Worm (Caenorhabditis elegans) whole organism, young adult: ENCODE measurements around the gene F18E3.12.

ENCODE experiments used
- B0261.1 ChIP-seq: sonication (generic microtip); optimal IDR thresholded peaks from 2 replicates; lab custom pipeline; 2016; ENCODE audit warnings: mild to moderate bottlenecking, missing genetic modification characterization, moderate library complexity, missing compliant biosample characterization
- F22D6.2 ChIP-seq: sonication (generic microtip); optimal IDR thresholded peaks from 2 replicates; lab custom pipeline; 2016; ENCODE audit warnings: mild to moderate bottlenecking, missing genetic modification characterization, missing compliant biosample characterization
- F23B12.7 ChIP-seq: sonication (generic microtip); optimal IDR thresholded peaks from 2 replicates; lab custom pipeline; 2017; ENCODE audit warnings: missing genetic modification characterization, mild to moderate bottlenecking, missing compliant biosample characterization, antibody characterized with exemption, moderate library complexity; ENCODE audit not compliant: insufficient read depth
- F49E8.2 ChIP-seq: sonication (generic microtip); optimal IDR thresholded peaks from 3 replicates; lab custom pipeline; 2017; ENCODE audit warnings: missing genetic modification characterization, mild to moderate bottlenecking, missing compliant biosample characterization, antibody characterized with exemption, moderate library complexity; ENCODE audit not compliant: insufficient read depth
- F52B5.7 ChIP-seq: sonication (generic microtip); optimal IDR thresholded peaks from 2 replicates; lab custom pipeline; 2016; ENCODE audit warnings: mild to moderate bottlenecking, missing genetic modification characterization, missing compliant biosample characterization
- F57C9.4 ChIP-seq: sonication (generic microtip); optimal IDR thresholded peaks from 2 replicates; lab custom pipeline; 2017; ENCODE audit warnings: mild to moderate bottlenecking, missing genetic modification characterization, missing compliant biosample characterization
- Y53G8AR.9 ChIP-seq: fragments of 200-800 bp; sonication (Bioruptor generic); conservative IDR thresholded peaks from 2 replicates; pipeline ENCODE4 v1.3.6; 2022; ENCODE audit warnings: missing genetic modification reagents, missing genetic modification characterization, missing compliant biosample characterization
- ama-1 ChIP-seq, 3 experiments: fragments of 150-350 bp in 1 of 3; sonication (generic microtip) in 2 of 3; optimal IDR thresholded peaks; 2 replicates each; lab custom pipeline; 2014 to 2018; ENCODE audit warnings: missing biosample characterization in 2 of 3, missing genetic modification characterization in 2 of 3, missing genetic modification reagents in 2 of 3
- atf-7 ChIP-seq: sonication (generic microtip); optimal IDR thresholded peaks from 2 replicates; lab custom pipeline; 2017; ENCODE audit warnings: mild to moderate bottlenecking, missing genetic modification characterization, missing compliant biosample characterization
- athp-1 ChIP-seq: sonication (generic microtip); optimal IDR thresholded peaks from 2 replicates; lab custom pipeline; 2017; ENCODE audit warnings: mild to moderate bottlenecking, missing genetic modification characterization, missing compliant biosample characterization
- attf-5 ChIP-seq: fragments of 200-800 bp; sonication (Bioruptor generic); optimal IDR thresholded peaks from 2 replicates; lab custom pipeline; 2018; ENCODE audit warnings: mild to moderate bottlenecking, missing genetic modification characterization, missing compliant biosample characterization
- ceh-100 ChIP-seq: fragments of 200-800 bp; sonication (Bioruptor generic); IDR thresholded peaks from 2 replicates; pipeline ENCODE4 v1.3.6; 2022; ENCODE audit warnings: missing genetic modification reagents, missing genetic modification characterization, missing compliant biosample characterization
- ceh-27 ChIP-seq: fragments of 200-800 bp; sonication (Bioruptor generic); optimal IDR thresholded peaks from 2 replicates; lab custom pipeline; 2018; ENCODE audit warnings: mild to moderate bottlenecking, missing genetic modification characterization, moderate library complexity, missing compliant biosample characterization
- ceh-58 ChIP-seq: fragments of 200-800 bp; sonication (Bioruptor generic); IDR thresholded peaks from 2 replicates; pipeline ENCODE4 v1.3.6; 2022; ENCODE audit warnings: missing genetic modification characterization, missing compliant biosample characterization
- chd-7 ChIP-seq: sonication (generic microtip); optimal IDR thresholded peaks from 2 replicates; lab custom pipeline; 2016; ENCODE audit warnings: mild to moderate bottlenecking, missing genetic modification characterization, moderate library complexity, missing compliant biosample characterization
- die-1 ChIP-seq: sonication (generic microtip); optimal IDR thresholded peaks from 2 replicates; lab custom pipeline; 2016; ENCODE audit warnings: missing genotype, mild to moderate bottlenecking, missing genetic modification characterization, missing compliant biosample characterization
- dox-1 ChIP-seq: fragments of 200-800 bp; sonication (Bioruptor generic); IDR thresholded peaks from 2 replicates; pipeline ENCODE4 v1.3.6; 2022; ENCODE audit warnings: missing genetic modification reagents, missing genetic modification characterization, missing compliant biosample characterization
- egrh-3 ChIP-seq: fragments of 200-800 bp; sonication (Bioruptor generic); IDR thresholded peaks from 2 replicates; pipeline ENCODE4 v1.3.6; 2022; ENCODE audit warnings: missing genetic modification reagents, missing genetic modification characterization, missing compliant biosample characterization
- ekl-4 ChIP-seq: fragments of 200-800 bp; sonication (Bioruptor generic); IDR thresholded peaks from 2 replicates; pipeline ENCODE4 v1.3.6; 2022; ENCODE audit warnings: missing genetic modification reagents, missing genetic modification characterization, missing compliant biosample characterization
- him-1 ChIP-seq: sonication (generic microtip); optimal IDR thresholded peaks from 2 replicates; lab custom pipeline; 2016; ENCODE audit warnings: missing genotype, missing genetic modification reagents, missing genetic modification characterization, missing compliant biosample characterization
- hlh-26 ChIP-seq: fragments of 200-800 bp; sonication (Bioruptor generic); conservative IDR thresholded peaks from 2 replicates; pipeline ENCODE4 v1.3.6; 2022; ENCODE audit warnings: missing genetic modification reagents, missing genetic modification characterization, missing compliant biosample characterization
- hmg-1.2 ChIP-seq: fragments of 200-800 bp; sonication (Bioruptor generic); IDR thresholded peaks from 2 replicates; pipeline ENCODE4 v1.3.6; 2022; ENCODE audit warnings: missing genetic modification reagents, missing genetic modification characterization, missing compliant biosample characterization
- hrde-1 ChIP-seq: sonication (generic microtip); optimal IDR thresholded peaks from 2 replicates; lab custom pipeline; 2016; ENCODE audit warnings: missing genetic modification characterization, mild to moderate bottlenecking, missing compliant biosample characterization, moderate library complexity, missing genotype, missing genetic modification reagents, borderline replicate concordance
- lin-54 ChIP-seq: fragments of 200-800 bp; sonication (Bioruptor generic); optimal IDR thresholded peaks from 2 replicates; lab custom pipeline; 2018; ENCODE audit warnings: mild to moderate bottlenecking, missing genetic modification characterization, missing compliant biosample characterization
- lsl-1 ChIP-seq: fragments of 200-800 bp; sonication (Bioruptor generic); optimal IDR thresholded peaks from 2 replicates; lab custom pipeline; 2018; ENCODE audit warnings: mild to moderate bottlenecking, missing genetic modification characterization, moderate library complexity, missing compliant biosample characterization
- madf-10 ChIP-seq: sonication (generic microtip); optimal IDR thresholded peaks from 2 replicates; lab custom pipeline; 2016; ENCODE audit warnings: mild to moderate bottlenecking, missing genetic modification characterization, missing compliant biosample characterization
- madf-3 ChIP-seq: fragments of 200-800 bp; sonication (Bioruptor generic); IDR thresholded peaks from 2 replicates; pipeline ENCODE4 v1.3.6; 2022; ENCODE audit warnings: missing genetic modification reagents, missing genetic modification characterization, missing compliant biosample characterization
- madf-6 ChIP-seq: fragments of 200-800 bp; sonication (Bioruptor generic); IDR thresholded peaks from 2 replicates; pipeline ENCODE4 v1.3.6; 2022; ENCODE audit warnings: missing genetic modification reagents, missing genetic modification characterization, missing compliant biosample characterization
- mxl-1 ChIP-seq: sonication (generic microtip); optimal IDR thresholded peaks from 2 replicates; lab custom pipeline; 2016; ENCODE audit warnings: missing genetic modification characterization, missing compliant biosample characterization
- nfya-2 ChIP-seq: fragments of 200-800 bp; sonication (Bioruptor generic); IDR thresholded peaks from 2 replicates; pipeline ENCODE4 v1.3.6; 2022; ENCODE audit warnings: missing genetic modification reagents, missing genetic modification characterization, missing compliant biosample characterization
- nhr-120 ChIP-seq: fragments of 200-800 bp; sonication (Bioruptor generic); IDR thresholded peaks from 2 replicates; pipeline ENCODE4 v1.3.6; 2022; ENCODE audit warnings: missing genetic modification characterization, missing compliant biosample characterization
- nhr-27 ChIP-seq: fragments of 200-800 bp; sonication (Bioruptor generic); optimal IDR thresholded peaks from 2 replicates; lab custom pipeline; 2018; ENCODE audit warnings: mild to moderate bottlenecking, missing genetic modification characterization, moderate library complexity, missing compliant biosample characterization
- pha-4 ChIP-seq: fragments of 150-350 bp; sonication (generic microtip); optimal IDR thresholded peaks from 2 replicates; lab custom pipeline; 2014; ENCODE audit warnings: missing biosample characterization, missing genetic modification reagents, missing genetic modification characterization
- rcor-1 ChIP-seq: fragments of 200-800 bp; sonication (Bioruptor generic); IDR thresholded peaks from 2 replicates; pipeline ENCODE4 v1.3.6; 2022; ENCODE audit warnings: missing genetic modification reagents, missing genetic modification characterization, missing compliant biosample characterization
- repo-1 ChIP-seq: sonication (generic microtip); optimal IDR thresholded peaks from 2 replicates; lab custom pipeline; 2017; ENCODE audit warnings: mild to moderate bottlenecking, missing genetic modification characterization, missing compliant biosample characterization
- rpc-1 ChIP-seq, 2 experiments: fragments of 150-350 bp in 1 of 2; sonication (generic microtip) in 1 of 2; optimal IDR thresholded peaks; 2 replicates each; lab custom pipeline; 2014 to 2018; ENCODE audit warnings: missing biosample characterization in 1 of 2, missing genetic modification characterization in 1 of 2, missing genetic modification reagents in 1 of 2, missing genotype in 1 of 2
- snpc-1.3 ChIP-seq: sonication (generic microtip); optimal IDR thresholded peaks from 2 replicates; lab custom pipeline; 2017; ENCODE audit warnings: missing genetic modification characterization, mild to moderate bottlenecking, missing compliant biosample characterization, antibody characterized with exemption, moderate library complexity, missing genotype, missing genetic modification reagents; ENCODE audit not compliant: insufficient read depth
- snpc-4 ChIP-seq, 5 experiments: fragments of 150-350 bp in 1 of 5; sonication (generic microtip) in 4 of 5; optimal IDR thresholded peaks; 2 replicates each; lab custom pipeline; 2014 to 2018; ENCODE audit warnings: missing genetic modification characterization in 5 of 5, missing biosample characterization in 3 of 5, antibody characterized with exemption in 2 of 5, mild to moderate bottlenecking in 2 of 5, missing compliant biosample characterization in 2 of 5, missing genotype in 2 of 5, moderate library complexity in 2 of 5, missing genetic modification reagents in 1 of 5
- tbp1 ChIP-seq: fragments of 200-800 bp; sonication (Bioruptor generic); optimal IDR thresholded peaks from 2 replicates; lab custom pipeline; 2018; ENCODE audit warnings: mild to moderate bottlenecking, missing genetic modification characterization, missing compliant biosample characterization
- unc-130 ChIP-seq: sonication (generic microtip); optimal IDR thresholded peaks from 2 replicates; lab custom pipeline; 2016; ENCODE audit warnings: missing genetic modification reagents, missing genetic modification characterization, missing compliant biosample characterization
- zfh-2 ChIP-seq: fragments of 200-800 bp; sonication (Bioruptor generic); conservative IDR thresholded peaks from 2 replicates; pipeline ENCODE4 v1.3.6; 2022; ENCODE audit warnings: missing genetic modification reagents, missing genetic modification characterization, missing compliant biosample characterization
- zim-3 ChIP-seq: sonication (generic microtip); optimal IDR thresholded peaks from 2 replicates; lab custom pipeline; 2017; ENCODE audit warnings: mild to moderate bottlenecking, missing genetic modification characterization, moderate library complexity, missing compliant biosample characterization
- ztf-25 ChIP-seq: fragments of 200-800 bp; sonication (Bioruptor generic); IDR thresholded peaks from 2 replicates; pipeline ENCODE4 v1.3.6; 2022; ENCODE audit warnings: missing genetic modification reagents, missing genetic modification characterization, missing compliant biosample characterization
- ztf-3 ChIP-seq: fragments of 200-800 bp; sonication (Bioruptor generic); optimal IDR thresholded peaks from 2 replicates; lab custom pipeline; 2018; ENCODE audit warnings: mild to moderate bottlenecking, missing genetic modification characterization, missing compliant biosample characterization
- ztf-6 ChIP-seq: fragments of 200-800 bp; sonication (Bioruptor generic); IDR thresholded peaks from 2 replicates; pipeline ENCODE4 v1.3.6; 2022; ENCODE audit warnings: missing genetic modification reagents, missing genetic modification characterization, missing compliant biosample characterization

F18E3.12 gene

ce11 chrV:7432441-7433146 lies 17.8 kb downstream of the F18E3.12 start (continued):
- TF ChIP-seq rpc-1 (optimal IDR thresholded peaks at IDR 0.05; lab: Kevin White, UChicago) (no peak), rpc-1 (tag; optimal IDR thresholded peaks at IDR 0.05; lab: Kevin White, UChicago) (no peak), rcor-1 (no peak), madf-6 (GFP tag; lab: Robert Waterston, UW) (peak; percentile 22; the same call in 1 of the 2 replicates), nhr-27 (tag; lab: Kevin White, UChicago) (peak; percentile 33), Y53G8AR.9 (GFP tag; lab: Robert Waterston, UW) (peak; percentile 91; the same call in 1 of the 2 replicates), lin-54 (GFP tag; lab: Kevin White, UChicago) (no peak), zim-3 (tag; lab: Kevin White, UChicago) (peak; percentile 65), zfh-2 (GFP tag; lab: Robert Waterston, UW) (no peak), ama-1 (optimal IDR thresholded peaks at IDR 0.05; lab: Kevin White, UChicago) (peak; percentile 88), ama-1 (GFP tag; optimal IDR thresholded peaks at IDR 0.05; lab: Kevin White, UChicago) (no peak), dox-1 (GFP tag; lab: Robert Waterston, UW) (peak; percentile 65), ceh-100 (no peak), F23B12.7 (tag; lab: Kevin White, UChicago) (no peak), ztf-25 (no peak), madf-10 (peak; percentile 82), pha-4 (tag; lab: Kevin White, UChicago) (peak; percentile 83), B0261.1 (tag; lab: Kevin White, UChicago) (no peak), ztf-3 (GFP tag; lab: Kevin White, UChicago) (peak; percentile 22), unc-130 (no peak), ceh-58 (GFP tag; lab: Robert Waterston, UW) (no peak), snpc-4 (GFP tag; optimal IDR thresholded peaks at IDR 0.05; lab: Kevin White, UChicago) (no peak), snpc-4 (tag; optimal IDR thresholded peaks at IDR 0.05; lab: Kevin White, UChicago) (no peak), egrh-3 (GFP tag; lab: Robert Waterston, UW) (no peak), hmg-1.2 (GFP tag; lab: Robert Waterston, UW) (peak; percentile 18; the same call in 1 of the 2 replicates), snpc-1.3 (no peak), mxl-1 (tag; lab: Kevin White, UChicago) (peak; percentile 4), nfya-2 (GFP tag; lab: Robert Waterston, UW) (0 out of 2 replicates have a peak, but pooled peaks have one; percentile 38), die-1 (no peak), madf-3 (GFP tag; lab: Robert Waterston, UW) (0 out of 2 replicates have a peak, but pooled peaks have one; percentile 2), him-1 (tag; lab: Kevin White, UChicago) (no peak), nhr-120 (GFP tag; lab: Robert Waterston, UW) (no peak), atf-7 (tag; lab: Kevin White, UChicago) (peak; percentile 39), lsl-1 (no peak), chd-7 (tag; lab: Kevin White, UChicago) (peak; percentile 82), F22D6.2 (tag; lab: Kevin White, UChicago) (no peak), ceh-27 (GFP tag; lab: Kevin White, UChicago) (peak; percentile 9), repo-1 (peak; percentile 78), hrde-1 (tag; lab: Kevin White, UChicago) (no peak), F49E8.2 (no peak), tbp1 (GFP tag; lab: Kevin White, UChicago) (peak; percentile 38), F52B5.7 (tag; lab: Kevin White, UChicago) (peak; percentile 96), attf-5 (GFP tag; lab: Kevin White, UChicago) (peak; percentile 50), ekl-4 (GFP tag; lab: Robert Waterston, UW) (0 out of 2 replicates have a peak, but pooled peaks have one; percentile 8), F57C9.4 (tag; lab: Kevin White, UChicago) (peak; percentile 50), ztf-6 (GFP tag; lab: Robert Waterston, UW) (no peak), hlh-26 (GFP tag; lab: Robert Waterston, UW) (no peak), athp-1 (tag; lab: Kevin White, UChicago) (peak; percentile 46)
